Worm (Caenorhabditis elegans) whole organism, midembryonic: ENCODE measurements around the gene C49C3.20.

Experiments
- cog-1 ChIP-seq: sonication (generic microtip); optimal IDR thresholded peaks from 2 replicates; lab custom pipeline; 2016; ENCODE audit warnings: missing genetic modification characterization, missing compliant biosample characterization
- flt-1 ChIP-seq: fragments of 200-800 bp; sonication (Bioruptor generic); IDR thresholded peaks from 2 replicates; pipeline ENCODE4 v1.3.6; 2022; ENCODE audit warnings: missing genetic modification characterization, missing compliant biosample characterization
- klf-2 ChIP-seq: fragments of 200-800 bp; sonication (Bioruptor generic); conservative IDR thresholded peaks from 2 replicates; pipeline ENCODE4 v1.3.6; 2022; ENCODE audit warnings: missing genetic modification reagents, missing genetic modification characterization, missing compliant biosample characterization
- med-1 ChIP-seq: sonication (generic microtip); optimal IDR thresholded peaks from 2 replicates; lab custom pipeline; 2017; ENCODE audit warnings: missing genetic modification characterization, mild to moderate bottlenecking, missing compliant biosample characterization, antibody characterized with exemption, missing genetic modification reagents; ENCODE audit not compliant: insufficient read depth
- ref-1 ChIP-seq: fragments of 200-800 bp; sonication (Bioruptor generic); conservative IDR thresholded peaks from 2 replicates; pipeline ENCODE4 v1.3.6; 2022; ENCODE audit warnings: missing genetic modification reagents, missing genetic modification characterization, missing compliant biosample characterization
- tab-1 ChIP-seq: fragments of 200-800 bp; sonication (Bioruptor generic); IDR thresholded peaks from 2 replicates; pipeline ENCODE4 v1.3.6; 2022; ENCODE audit warnings: missing genetic modification characterization, missing compliant biosample characterization
- ztf-23 ChIP-seq: fragments of 200-800 bp; sonication (Bioruptor generic); IDR thresholded peaks from 2 replicates; pipeline ENCODE4 v1.3.6; 2022; ENCODE audit warnings: missing genetic modification reagents, missing genetic modification characterization, missing compliant biosample characterization
- ztf-29 ChIP-seq: fragments of 200-800 bp; sonication (Bioruptor generic); IDR thresholded peaks from 2 replicates; pipeline ENCODE4 v1.3.6; 2022; ENCODE audit warnings: missing genetic modification reagents, missing genetic modification characterization, missing compliant biosample characterization

- no peak for TF ChIP-seq flt-1
- no peak for TF ChIP-seq ztf-23 (GFP tag; lab: Robert Waterston, UW)
- TF ChIP-seq ztf-29 (GFP tag; lab: Robert Waterston, UW): no peak
- no peak for TF ChIP-seq cog-1 (tag; lab: Kevin White, UChicago)
- no peak for TF ChIP-seq med-1 (GFP tag; lab: Kevin White, UChicago)
- TF ChIP-seq ref-1 (GFP tag; lab: Robert Waterston, UW): no peak
- no peak for TF ChIP-seq tab-1 (GFP tag; lab: Robert Waterston, UW)
- TF ChIP-seq klf-2 (GFP tag; lab: Robert Waterston, UW): no peak
Measured at ce11 chrIV:17280441-17280939, 35.8 kb downstream of the C49C3.20 start.
